Fruit fly (Drosophila melanogaster) whole organism, pupa: Measurements from ENCODE around the gene CG9171.

Experiments
- CG10348 ChIP-seq: fragments of 200-800 bp; sonication (Bioruptor generic); IDR thresholded peaks from 2 replicates; pipeline ENCODE4 v1.3.6; 2022; ENCODE audit warnings: missing biosample characterization, missing genetic modification characterization
- CG14655 ChIP-seq: fragments of 200-800 bp; sonication (Bioruptor generic); optimal IDR thresholded peaks from 3 replicates; lab custom pipeline; 2017; ENCODE audit warnings: mild to moderate bottlenecking, missing biosample characterization, missing genetic modification reagents, missing genetic modification characterization
- CG15710 ChIP-seq: fragments of 200-800 bp; sonication (Bioruptor generic); optimal IDR thresholded peaks from 2 replicates; lab custom pipeline; 2018; ENCODE audit warnings: missing biosample characterization, mild to moderate bottlenecking, missing genetic modification characterization, moderate library complexity
- CG17806 ChIP-seq: fragments of 200-800 bp; sonication (Bioruptor generic); optimal IDR thresholded peaks from 2 replicates; lab custom pipeline; 2018; ENCODE audit warnings: missing biosample characterization, mild to moderate bottlenecking, missing genetic modification characterization, moderate library complexity
- CG9948 ChIP-seq: fragments of 200-800 bp; sonication (Bioruptor generic); optimal IDR thresholded peaks from 2 replicates; lab custom pipeline; 2018; ENCODE audit warnings: missing biosample characterization, mild to moderate bottlenecking, missing genetic modification characterization, moderate library complexity
- D1 ChIP-seq: fragments of 200-800 bp; sonication (Bioruptor generic); optimal IDR thresholded peaks from 2 replicates; lab custom pipeline; 2018; ENCODE audit warnings: missing biosample characterization, mild to moderate bottlenecking, missing genetic modification characterization, moderate library complexity
- EcR ChIP-seq: fragments of 200-800 bp; sonication (Bioruptor generic); optimal IDR thresholded peaks from 3 replicates; lab custom pipeline; 2019; ENCODE audit warnings: missing biosample characterization, missing genetic modification characterization, mild to moderate bottlenecking, moderate library complexity, missing genetic modification reagents

DNA sequence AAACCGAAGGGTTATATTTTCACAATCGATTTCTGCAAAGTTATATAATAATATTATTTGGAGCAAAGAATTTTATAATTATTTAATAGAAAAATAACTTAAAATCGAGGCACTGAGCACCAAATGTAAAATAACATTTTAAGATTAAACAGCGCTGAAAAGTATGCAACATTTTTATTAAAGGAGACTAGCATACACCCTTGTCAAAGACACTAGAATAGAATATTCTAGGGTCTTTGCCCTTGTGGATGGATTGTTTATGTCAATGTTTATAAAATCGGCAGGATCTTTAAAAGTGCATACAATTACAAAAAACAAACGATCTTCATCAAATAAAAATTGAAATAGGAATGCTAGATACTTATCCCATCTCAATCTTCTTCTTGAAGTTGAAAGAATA lies 4.0 kb upstream of the CG9171 start:
- TF ChIP-seq CG9948 (no peak), CG15710 (no peak), D1 (tag; lab: Kevin White, UChicago) (no peak), CG14655 (GFP tag; lab: Kevin White, UChicago) (no peak), CG10348 (GFP tag; lab: Robert Waterston, UW) (no peak), CG17806 (tag; lab: Kevin White, UChicago) (no peak), EcR (no peak)
